Worm (Caenorhabditis elegans) whole organism, early embryonic: ENCODE results near the gene tex-2.

ENCODE experiments used
- B0310.2 ChIP-seq: sonication (generic microtip); optimal IDR thresholded peaks from 2 replicates; lab custom pipeline; 2016; ENCODE audit warnings: mild to moderate bottlenecking, missing genetic modification characterization, missing compliant biosample characterization
- F13C5.2 ChIP-seq: sonication (generic microtip); optimal IDR thresholded peaks from 2 replicates; lab custom pipeline; 2017; ENCODE audit warnings: mild to moderate bottlenecking, missing genetic modification characterization, inconsistent platforms, missing compliant biosample characterization
- aly-1 ChIP-seq: sonication (generic microtip); optimal IDR thresholded peaks from 2 replicates; lab custom pipeline; 2016; ENCODE audit warnings: missing genetic modification characterization, missing compliant biosample characterization
- ama-1 ChIP-seq: fragments of 150-350 bp; optimal IDR thresholded peaks from 2 replicates; lab custom pipeline; 2014
- hmbx-1 ChIP-seq: sonication (generic microtip); optimal IDR thresholded peaks from 2 replicates; lab custom pipeline; 2016; ENCODE audit warnings: mild to moderate bottlenecking, missing genetic modification characterization, missing compliant biosample characterization
- hmg-4 ChIP-seq: fragments of 200-800 bp; sonication (Bioruptor generic); optimal IDR thresholded peaks from 2 replicates; lab custom pipeline; 2018; ENCODE audit warnings: mild to moderate bottlenecking, missing genetic modification characterization, missing compliant biosample characterization
- scrt-1 ChIP-seq: fragments of 200-800 bp; sonication (Bioruptor generic); IDR thresholded peaks from 2 replicates; pipeline ENCODE4 v1.3.6; 2022; ENCODE audit warnings: missing genetic modification characterization, missing compliant biosample characterization
- tbx-11 ChIP-seq: fragments of 200-800 bp; sonication (Bioruptor generic); IDR thresholded peaks from 2 replicates; pipeline ENCODE4 v1.3.6; 2022; ENCODE audit warnings: missing genetic modification characterization, missing compliant biosample characterization
- tra-4 ChIP-seq: sonication (generic microtip); optimal IDR thresholded peaks from 2 replicates; lab custom pipeline; 2017; ENCODE audit warnings: missing genetic modification characterization, missing compliant biosample characterization

- TF ChIP-seq scrt-1 (no peak), tbx-11 (GFP tag; lab: Robert Waterston, UW) (no peak), ama-1 (no peak), aly-1 (tag; lab: Kevin White, UChicago) (no peak), hmbx-1 (tag; lab: Kevin White, UChicago) (no peak), B0310.2 (tag; lab: Kevin White, UChicago) (no peak), tra-4 (no peak), hmg-4 (GFP tag; lab: Kevin White, UChicago) (no peak), F13C5.2 (tag; lab: Kevin White, UChicago) (no peak)
Observed at ce11 chrII:5902139-5902538, 28.7 kb upstream of the tex-2 start.
